Worm (Caenorhabditis elegans) whole organism, L1 larva: Measurements from ENCODE around the gene C49A9.10.

Source experiments
- alr-1 ChIP-seq: fragments of 200-800 bp; sonication (Bioruptor generic); optimal IDR thresholded peaks from 2 replicates; lab custom pipeline; 2018; ENCODE audit warnings: borderline replicate concordance, mild to moderate bottlenecking, missing genetic modification characterization, missing compliant biosample characterization
- ama-1 ChIP-seq: fragments of 150-350 bp; optimal IDR thresholded peaks from 2 replicates; lab custom pipeline; 2014
- egl-27 ChIP-seq, 2 experiments: fragments of 150-350 bp in 1 of 2; sonication (generic microtip); optimal IDR thresholded peaks; 3 replicates each; lab custom pipeline; 2017 to 2018; ENCODE audit warnings: missing biosample characterization in 2 of 2, missing genetic modification characterization in 2 of 2, missing genetic modification reagents in 2 of 2
- fkh-8 ChIP-seq: sonication (generic microtip); optimal IDR thresholded peaks from 2 replicates; lab custom pipeline; 2016; ENCODE audit warnings: mild to moderate bottlenecking, missing genetic modification characterization, missing compliant biosample characterization
- nhr-28 ChIP-seq: fragments of 150-350 bp; optimal IDR thresholded peaks from 2 replicates; lab custom pipeline; 2014; ENCODE audit warnings: missing biosample characterization, missing genetic modification characterization
- nhr-76 ChIP-seq: sonication (generic microtip); optimal IDR thresholded peaks from 2 replicates; lab custom pipeline; 2017; ENCODE audit warnings: missing biosample characterization, missing genetic modification characterization
- nhr-77 ChIP-seq: fragments of 150-350 bp; optimal IDR thresholded peaks from 2 replicates; lab custom pipeline; 2014; ENCODE audit warnings: missing biosample characterization, missing genetic modification characterization
- unc-30 ChIP-seq: sonication (generic microtip); optimal IDR thresholded peaks from 2 replicates; lab custom pipeline; 2017; ENCODE audit warnings: missing biosample characterization, missing genetic modification characterization
- unc-62 ChIP-seq: fragments of 150-350 bp; optimal IDR thresholded peaks from 2 replicates; lab custom pipeline; 2014; ENCODE audit warnings: missing biosample characterization, missing genetic modification reagents, missing genetic modification characterization
- ztf-11 ChIP-seq, 2 experiments: sonication (generic microtip); optimal IDR thresholded peaks; 2 replicates each; lab custom pipeline; 2016 to 2017; ENCODE audit warnings: missing genetic modification characterization in 2 of 2, missing biosample characterization in 1 of 2, missing compliant biosample characterization in 1 of 2

- TF ChIP-seq nhr-77, result no peak
- TF ChIP-seq unc-62 (GFP tag; lab: Kevin White, UChicago), result no peak
- no peak for TF ChIP-seq fkh-8 (tag; lab: Kevin White, UChicago)
- no peak for TF ChIP-seq alr-1 (tag; lab: Kevin White, UChicago)
- TF ChIP-seq unc-30 (tag; lab: Kevin White, UChicago), result no peak
- TF ChIP-seq egl-27 (tag; optimal IDR thresholded peaks at IDR 0.05; lab: Kevin White, UChicago), result no peak
- TF ChIP-seq nhr-76 (tag; lab: Kevin White, UChicago), result no peak
- TF ChIP-seq nhr-28, result no peak
- TF ChIP-seq ama-1 (lab: Kevin White, UChicago), result no peak
- no peak for TF ChIP-seq ztf-11 (tag; optimal IDR thresholded peaks at IDR 0.05; lab: Kevin White, UChicago)
These were observed 40.4 kb downstream of the C49A9.10 start for ce11 chrIV:6165787-6166186.
